Fruit fly (Drosophila melanogaster): ENCODE results near the gene Wdr37.
A peak's percentile ranks its signal among the peaks of the same experiment; 100 is the strongest.

The Wdr37 gene

DNA sequence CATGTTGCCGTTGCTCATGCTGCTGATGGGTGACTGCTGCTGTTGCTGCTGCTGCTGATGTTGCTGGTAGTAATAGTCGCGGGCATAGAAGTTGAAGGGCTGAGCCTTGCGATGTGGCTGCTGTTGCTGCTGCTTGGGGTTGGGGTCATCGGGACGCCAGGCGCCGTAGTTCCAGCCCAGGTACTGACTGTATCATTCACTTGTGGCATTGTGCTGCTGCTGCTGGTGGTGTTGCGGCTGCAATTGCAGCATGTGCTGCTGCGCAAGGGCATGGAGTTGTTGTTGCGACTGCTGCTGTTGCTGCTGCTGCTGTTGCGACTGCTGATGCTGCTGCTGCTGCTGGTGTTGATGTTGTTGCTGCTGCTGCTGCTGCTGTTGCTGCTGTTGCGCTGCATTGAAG lies 19.9 kb upstream of the Wdr37 start:
- TF ChIP-seq CTCF (optimal IDR thresholded peaks at IDR 0.05) (no peak), CG8478 (optimal IDR thresholded peaks at IDR 0.05) (no peak)

DNA sequence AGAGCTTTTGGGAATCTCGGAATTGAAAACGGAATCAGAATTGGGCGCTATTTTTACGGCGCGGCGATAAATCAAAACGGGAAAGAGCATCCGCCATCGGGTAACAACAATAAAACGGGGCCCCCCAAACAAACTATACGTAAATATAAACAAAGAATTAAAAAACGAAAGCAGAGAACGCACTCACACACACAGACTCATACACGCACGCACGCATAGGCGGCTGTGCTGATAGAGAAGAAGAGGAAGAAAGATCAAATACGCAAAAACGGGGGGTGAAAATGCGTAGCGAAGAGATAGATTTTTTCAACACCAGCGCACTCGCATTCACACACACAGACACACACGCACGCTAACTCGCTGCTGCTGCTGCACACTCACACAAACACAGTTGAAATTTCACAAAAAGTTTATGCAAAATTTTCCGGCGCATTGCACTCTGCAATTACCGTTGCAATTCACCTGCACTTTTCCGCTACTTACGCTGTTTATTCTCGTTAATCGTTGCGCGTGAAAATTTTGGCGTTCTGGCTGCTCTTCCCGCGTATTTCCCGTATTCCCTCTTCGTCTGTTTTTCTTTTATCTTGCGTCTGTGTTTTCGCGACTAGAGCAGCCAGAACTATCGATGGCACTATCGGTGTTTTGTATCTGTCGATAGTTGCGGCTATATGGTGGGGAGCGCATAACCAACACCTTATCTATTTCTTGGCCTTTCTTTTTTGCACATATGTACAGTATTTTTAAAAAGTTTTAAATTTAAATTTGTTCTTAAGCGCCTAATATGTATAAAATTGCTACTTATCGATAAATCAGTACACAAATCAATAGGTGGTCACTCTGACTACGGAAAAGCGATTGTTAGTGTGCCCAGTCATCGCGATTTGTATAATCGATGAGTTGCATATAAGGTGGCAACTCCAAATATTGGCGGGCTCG lies 10.0 kb upstream of the Wdr37 start, which contains the start of gene CG31122:
CG31122 (minus strand) TSS at position 596 of the 936 bp plus-strand sequence.
- no peak for TF ChIP-seq CG8478 (optimal IDR thresholded peaks at IDR 0.05)
- TF ChIP-seq CTCF (optimal IDR thresholded peaks at IDR 0.05) = no peak

DNA sequence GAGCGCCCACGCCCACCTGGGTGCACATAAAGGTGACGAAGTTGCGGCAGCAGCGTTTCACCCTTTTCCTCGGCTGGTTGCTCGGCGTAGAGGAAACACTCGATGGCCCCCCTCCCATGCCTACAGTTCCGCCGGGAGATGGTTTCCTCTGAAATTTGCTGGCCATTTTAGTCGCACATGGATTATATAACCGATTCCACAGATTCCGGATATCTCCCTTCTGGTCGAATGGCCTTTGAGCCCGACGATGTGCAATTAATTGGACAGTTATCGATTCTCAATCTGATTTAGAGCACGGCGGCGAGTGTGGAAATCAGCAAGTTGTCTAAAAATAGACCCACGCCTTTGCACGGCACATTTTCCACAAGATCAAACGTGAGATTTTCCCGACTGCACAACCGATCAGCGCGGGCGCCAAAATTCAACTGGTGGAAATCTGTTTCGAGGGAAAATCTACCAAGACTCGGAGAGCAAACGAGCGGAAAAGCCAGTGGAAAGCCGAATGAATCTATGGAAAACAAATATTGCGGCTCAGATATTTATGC lies 8.8 kb upstream of the Wdr37 start, which contains the start of gene CG10864:
CG10864 (minus strand) TSS at position 427 of the 545 bp plus-strand sequence.
- TF ChIP-seq CTCF (optimal IDR thresholded peaks at IDR 0.05) = no peak
- TF ChIP-seq CG8478 (optimal IDR thresholded peaks at IDR 0.05) = no peak

DNA sequence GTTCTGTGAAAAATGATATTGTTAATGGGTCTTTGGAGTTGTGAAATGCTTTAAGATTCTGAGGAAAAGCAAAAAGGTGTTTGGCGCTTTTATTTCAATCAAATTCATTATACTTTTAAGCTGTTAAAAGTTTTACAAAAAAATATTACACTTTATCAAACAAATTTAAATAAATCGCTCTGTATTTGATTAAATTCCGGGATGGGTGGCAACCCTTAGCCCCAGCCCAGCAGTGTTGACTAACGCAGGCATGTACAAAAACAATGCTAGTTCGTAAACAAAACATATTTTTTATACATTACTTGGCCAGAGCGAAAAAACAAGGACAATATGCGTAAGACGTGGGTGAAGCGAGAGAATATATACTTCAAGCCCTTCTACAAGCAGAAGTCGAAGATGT lies 2.2 kb upstream of the Wdr37 start, which contains the start of gene CG7685:
CG7685 (plus strand) TSS at position 228 of the 400 bp plus-strand sequence.
- no peak for TF ChIP-seq CTCF (optimal IDR thresholded peaks at IDR 0.05)
- TF ChIP-seq CG8478 (optimal IDR thresholded peaks at IDR 0.05) = no peak

DNA sequence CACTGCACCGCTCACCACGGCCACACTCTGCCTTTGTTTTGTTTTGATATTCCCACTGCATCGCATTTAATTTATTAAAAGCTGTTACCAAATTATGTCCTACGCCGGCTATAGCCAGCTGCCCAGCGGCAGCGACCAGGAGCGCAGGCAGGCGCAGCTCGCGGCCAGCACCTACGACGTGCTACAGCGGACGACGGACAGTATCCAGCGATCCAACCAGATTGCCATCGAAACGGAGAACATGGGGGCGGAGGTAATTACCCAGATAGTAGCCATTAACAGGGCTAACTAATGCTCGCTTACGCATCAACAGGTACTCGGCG lies 2.9 kb downstream of the Wdr37 start:
- no peak for TF ChIP-seq CG8478 (optimal IDR thresholded peaks at IDR 0.05)
- no peak for TF ChIP-seq CTCF (optimal IDR thresholded peaks at IDR 0.05)

DNA sequence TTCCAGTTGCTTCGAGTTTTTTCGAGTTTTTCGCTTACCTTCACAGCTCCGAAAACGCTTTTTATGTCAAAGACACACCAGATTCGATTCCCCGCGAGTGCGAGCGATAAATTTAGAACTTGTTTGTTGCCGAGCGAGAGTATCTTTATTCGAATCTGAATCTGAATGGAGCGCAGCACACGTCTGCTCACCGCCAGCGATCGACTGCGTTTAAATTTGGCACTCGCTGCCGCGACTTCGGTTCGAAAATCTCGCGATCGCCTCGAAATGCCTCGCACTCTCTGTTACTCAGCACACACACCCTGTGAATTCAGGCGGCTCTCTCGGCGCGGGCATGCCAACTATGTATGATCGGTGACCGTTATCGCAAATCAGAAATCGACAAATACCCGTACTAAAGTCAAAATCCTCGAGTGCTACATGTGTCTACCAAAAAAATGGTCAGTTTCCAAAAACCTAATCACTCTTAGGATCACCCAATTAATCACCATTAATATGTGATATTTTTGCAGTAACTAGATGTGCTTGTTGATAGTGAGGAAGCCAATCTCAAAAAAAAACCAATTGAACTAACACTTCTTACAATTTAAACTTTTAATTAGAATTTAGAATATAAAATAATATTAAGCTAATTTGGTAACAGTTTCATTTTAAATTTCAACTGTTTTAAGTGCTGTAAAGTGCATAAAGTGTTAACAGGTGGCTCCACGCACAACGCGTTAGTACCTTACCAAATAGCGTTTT lies 3.4 kb downstream of the Wdr37 start, which contains the start of gene Vha100-2:
Vha100-2 (minus strand) TSS at position 216 of the 744 bp plus-strand sequence.
- TF ChIP-seq CG8478 (optimal IDR thresholded peaks at IDR 0.05) (no peak), CTCF (optimal IDR thresholded peaks at IDR 0.05) (peak in 1 of 2 experiments; percentile 25)

DNA sequence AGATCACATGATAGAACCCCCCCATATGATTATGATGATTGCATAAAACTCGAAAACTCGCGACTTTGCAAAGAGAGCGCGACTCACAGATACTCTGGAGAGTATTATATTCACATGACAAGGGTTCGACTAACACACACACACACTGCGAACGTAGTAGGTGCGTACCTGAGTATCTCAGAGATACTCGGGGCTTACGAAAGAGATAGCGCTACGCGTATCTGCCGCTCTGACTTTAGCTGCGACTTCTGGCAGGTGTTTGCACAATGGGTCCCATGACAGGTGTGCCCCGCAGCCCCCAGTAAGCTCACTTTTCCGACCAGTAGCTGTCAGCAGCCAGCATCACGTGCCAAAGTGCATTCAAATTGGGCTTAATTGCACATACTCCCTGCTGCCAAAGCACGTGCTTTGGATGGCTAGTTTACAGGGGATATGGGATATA lies 4.0 kb downstream of the Wdr37 start:
- TF ChIP-seq CG8478 (optimal IDR thresholded peaks at IDR 0.05) (no peak), CTCF (optimal IDR thresholded peaks at IDR 0.05) (no peak)

DNA sequence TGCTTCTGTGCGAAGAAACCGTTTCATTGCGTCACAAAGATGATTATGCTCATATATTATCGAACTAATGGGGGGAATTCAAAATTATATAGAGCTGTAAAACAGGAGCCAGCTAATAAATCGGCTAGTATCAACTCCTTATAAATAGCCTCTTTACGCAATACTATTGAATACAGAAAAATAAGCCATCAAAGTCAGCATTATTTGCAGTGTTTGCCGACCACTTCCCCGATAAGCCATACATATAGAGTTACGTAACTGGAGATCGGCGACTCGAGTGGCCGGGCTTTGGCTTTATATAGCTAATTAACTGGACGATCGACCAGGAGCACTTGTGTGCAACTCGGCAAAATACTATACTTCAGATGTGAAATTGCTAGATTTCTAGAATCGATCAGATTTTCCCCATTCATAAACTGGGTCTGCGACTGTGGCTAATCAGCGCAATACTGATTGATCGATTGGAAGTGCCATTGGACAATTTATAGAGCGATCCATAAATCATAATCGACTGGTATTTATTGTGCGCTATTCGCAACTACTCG lies 4.6 kb downstream of the Wdr37 start:
- TF ChIP-seq CG8478 (optimal IDR thresholded peaks at IDR 0.05) (no peak), CTCF (optimal IDR thresholded peaks at IDR 0.05) (no peak)

DNA sequence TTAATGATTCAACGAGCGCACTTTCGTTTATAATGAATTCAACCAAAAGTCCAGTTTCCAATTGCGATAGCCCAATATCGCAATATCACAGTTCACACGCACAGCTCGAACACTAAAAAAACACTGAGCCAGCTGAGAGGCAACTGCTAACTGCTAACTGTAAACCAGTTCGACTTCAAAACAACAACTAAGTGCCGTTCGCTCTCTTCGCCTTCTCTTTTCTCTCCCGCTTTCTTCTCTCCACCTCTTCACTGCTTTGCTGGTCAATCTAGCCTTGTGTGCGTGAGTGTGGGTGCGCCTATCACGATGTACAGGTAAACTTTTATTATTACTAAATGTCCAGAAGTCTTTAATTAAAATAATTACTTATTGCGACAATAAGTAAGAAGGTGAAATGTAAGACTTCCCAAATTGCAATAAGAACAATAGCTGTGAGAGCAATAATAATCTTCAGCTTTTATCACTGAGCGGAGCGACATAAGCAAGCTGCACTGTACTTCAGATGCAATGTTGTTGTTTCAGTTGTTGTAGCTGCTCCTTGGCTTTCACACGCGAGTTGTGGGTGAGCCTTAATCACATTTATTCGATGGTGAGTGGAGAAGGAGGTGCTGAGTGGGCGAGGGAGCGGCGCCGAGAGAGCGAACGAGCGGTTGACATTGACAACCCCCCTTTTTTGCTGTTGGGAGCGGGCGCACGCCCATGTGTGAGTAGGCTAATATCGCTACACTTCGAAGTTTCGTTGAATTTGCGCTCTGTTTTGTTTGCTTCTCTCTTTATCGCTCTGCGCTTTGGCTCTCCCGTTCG lies 5.5 kb downstream of the Wdr37 start, which contains the start of gene Vti1b:
Vti1b (plus strand) TSS at position 195 of the 804 bp plus-strand sequence.
- TF ChIP-seq CG8478 (optimal IDR thresholded peaks at IDR 0.05) = no peak
- TF ChIP-seq CTCF (optimal IDR thresholded peaks at IDR 0.05) = no peak

DNA sequence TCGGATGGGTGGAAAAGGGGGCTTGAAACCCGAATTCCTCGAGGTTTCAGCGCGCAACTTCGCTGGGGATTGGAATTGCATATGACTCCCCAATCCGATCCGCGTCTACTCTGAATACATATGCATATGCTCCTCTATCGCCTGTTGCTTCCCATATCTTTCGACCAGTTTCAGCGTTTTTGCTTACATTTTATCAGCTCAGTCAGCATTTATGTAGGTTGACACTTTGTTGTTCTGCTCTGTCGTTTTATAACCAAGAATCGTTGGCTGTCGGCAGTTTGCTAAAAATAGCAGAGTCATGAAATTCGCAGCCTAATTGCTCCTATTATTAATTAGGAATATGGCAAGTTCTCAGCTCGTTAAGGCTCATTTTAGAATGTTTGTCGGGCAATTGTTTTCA lies 6.8 kb downstream of the Wdr37 start:
- no peak for TF ChIP-seq CTCF (optimal IDR thresholded peaks at IDR 0.05)
- no peak for TF ChIP-seq CG8478 (optimal IDR thresholded peaks at IDR 0.05)

DNA sequence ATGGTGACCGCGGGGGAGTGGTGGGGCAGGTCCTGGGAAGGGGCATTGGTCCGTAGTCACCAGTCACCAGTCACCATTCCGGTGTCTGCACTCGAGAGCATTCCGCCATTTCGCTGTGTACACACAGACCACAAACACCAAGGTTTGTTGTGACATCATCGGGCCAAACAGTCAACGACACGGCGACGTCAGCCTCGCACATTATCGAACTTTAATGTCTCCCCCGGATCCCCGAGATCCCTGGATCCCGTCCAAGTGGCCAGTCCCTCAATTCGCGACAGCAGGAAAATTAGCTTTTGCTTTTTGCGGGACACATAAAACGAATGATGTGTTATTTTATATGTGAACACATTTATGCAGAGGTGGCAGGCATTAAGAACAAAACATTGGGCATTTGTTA lies 7.6 kb downstream of the Wdr37 start:
- TF ChIP-seq CG8478 (optimal IDR thresholded peaks at IDR 0.05) (no peak), CTCF (optimal IDR thresholded peaks at IDR 0.05) (no peak)

DNA sequence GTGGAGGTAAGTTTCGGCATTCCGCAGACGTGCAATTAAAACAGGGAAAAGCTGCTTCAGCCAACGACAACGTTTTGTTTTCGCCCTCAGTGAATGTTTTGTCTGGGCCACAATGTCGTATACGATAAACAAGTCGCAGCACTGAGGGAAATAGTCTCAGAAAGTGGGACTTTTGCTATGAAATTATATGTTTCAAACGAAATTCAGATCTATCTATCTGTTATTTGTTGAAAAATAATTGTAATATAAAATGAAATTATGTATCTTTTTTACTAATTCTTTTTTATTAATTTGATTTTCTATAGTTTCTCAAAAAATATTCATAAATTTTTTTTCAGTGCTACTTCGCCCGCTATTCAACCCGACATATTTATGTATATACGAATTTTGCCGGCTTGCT lies 9.1 kb downstream of the Wdr37 start:
- TF ChIP-seq CTCF (optimal IDR thresholded peaks at IDR 0.05) (no peak), CG8478 (optimal IDR thresholded peaks at IDR 0.05) (no peak)

DNA sequence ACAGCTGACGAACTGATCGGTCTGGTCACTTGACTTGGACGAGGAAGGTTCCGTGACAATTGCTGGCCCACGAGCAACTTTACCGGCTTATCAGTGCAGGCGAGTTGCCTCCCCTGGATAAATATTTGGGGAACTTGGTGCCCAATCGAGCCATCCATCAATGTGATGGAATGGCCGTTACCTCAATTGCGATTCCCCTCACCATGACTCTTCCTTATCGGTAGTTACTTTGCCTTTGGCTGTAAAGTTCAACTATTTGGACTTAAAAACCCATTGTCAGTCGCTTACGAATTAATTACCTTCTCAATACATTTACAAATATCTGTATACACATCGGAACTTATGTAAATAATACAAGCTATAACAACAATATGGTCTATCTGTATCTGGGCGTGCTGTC lies 12.7 kb downstream of the Wdr37 start, which contains the start of gene Vha100-4:
Vha100-4 (minus strand) TSS at position 16 of the 400 bp plus-strand sequence.
- no peak for TF ChIP-seq CTCF (optimal IDR thresholded peaks at IDR 0.05)
- no peak for TF ChIP-seq CG8478 (optimal IDR thresholded peaks at IDR 0.05)

DNA sequence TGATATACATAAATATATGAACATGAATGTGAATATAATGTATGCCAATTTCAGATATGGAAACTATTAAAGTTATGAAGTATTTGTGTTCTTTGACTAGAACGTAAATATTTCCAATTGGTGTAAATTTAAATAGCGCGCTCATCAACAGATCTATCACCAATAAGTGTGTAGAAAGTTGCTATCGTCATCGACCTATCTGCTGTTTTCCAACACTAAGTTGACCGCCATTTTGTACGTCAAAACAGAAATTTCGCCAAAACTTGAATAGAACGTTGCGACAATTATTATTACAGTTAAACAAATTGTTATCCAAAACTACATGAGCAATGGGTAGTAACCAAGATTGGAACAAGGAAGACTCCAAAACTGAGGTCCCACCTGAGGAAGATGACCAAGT lies 16.9 kb downstream of the Wdr37 start, which contains the start of gene cona:
cona (plus strand) TSS at position 236 of the 400 bp plus-strand sequence.
- no peak for TF ChIP-seq CTCF (optimal IDR thresholded peaks at IDR 0.05)
- TF ChIP-seq CG8478 (optimal IDR thresholded peaks at IDR 0.05) = no peak

Measured in S2 (cell line).